Worm (Caenorhabditis elegans): ENCODE data around the gene dlc-4.

DNA sequence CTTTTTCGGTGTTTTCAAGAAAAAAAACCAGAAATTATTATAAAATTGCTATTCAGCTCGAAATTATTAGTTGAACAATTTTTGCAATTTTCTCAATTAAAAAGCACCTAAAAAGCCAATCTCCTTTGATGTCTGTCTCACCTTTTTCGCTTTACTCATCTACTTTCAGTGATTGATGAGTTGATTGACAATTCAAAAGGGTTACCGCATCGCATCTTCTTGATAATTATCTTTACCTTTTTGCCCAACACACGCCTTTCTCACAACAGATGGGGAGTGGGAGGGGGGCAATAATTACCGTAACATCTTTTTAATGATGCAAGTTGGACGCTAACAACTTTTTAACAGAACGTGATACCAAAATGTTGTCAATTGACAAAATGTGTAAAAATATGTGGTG is 46.4 kb upstream of the dlc-4 start:
- TF ChIP-seq pha-4 (tag; optimal IDR thresholded peaks at IDR 0.05) (no peak), nhr-12 (tag; optimal IDR thresholded peaks at IDR 0.05) (no peak), tbx-2 (tag; optimal IDR thresholded peaks at IDR 0.05) (no peak), elt-3 (tag; optimal IDR thresholded peaks at IDR 0.05) (peak in 1 of 3 experiments; percentile 47), fos-1 (tag; optimal IDR thresholded peaks at IDR 0.05) (no peak), R02D3.7 (tag; optimal IDR thresholded peaks at IDR 0.05) (no peak), pqm-1 (tag; optimal IDR thresholded peaks at IDR 0.05) (no peak), mdl-1 (tag; optimal IDR thresholded peaks at IDR 0.05) (no peak), nhr-77 (tag; optimal IDR thresholded peaks at IDR 0.05) (no peak), nfya-1 (tag; optimal IDR thresholded peaks at IDR 0.05; ENCODE audit: insufficient read depth) (no peak)

Data from whole organism, L3 larva.